Fruit fly (Drosophila melanogaster) whole organism, embryonic: ENCODE results near the gene CG14982.
A peak's percentile ranks its signal among the peaks of the same experiment; 100 is the strongest.

Source experiments
- Ada2b ChIP-seq: fragments of 200-800 bp; sonication (Bioruptor generic); IDR thresholded peaks from 2 replicates; pipeline ENCODE4 v1.3.6; 2022; ENCODE audit warnings: missing biosample characterization, missing genetic modification characterization
- Aef1 ChIP-seq: fragments of 200-800 bp; sonication (Bioruptor generic); IDR thresholded peaks from 3 replicates; pipeline ENCODE4 v1.3.6; 2022; ENCODE audit warnings: missing biosample characterization, missing genetic modification characterization
- Antp ChIP-seq: fragments of 200-800 bp; sonication (Bioruptor generic); optimal IDR thresholded peaks from 3 replicates; lab custom pipeline; 2016; ENCODE audit warnings: missing biosample characterization, missing genetic modification characterization
- Atf3 ChIP-seq: fragments of 200-800 bp; sonication (Bioruptor generic); optimal IDR thresholded peaks from 3 replicates; lab custom pipeline; 2016; ENCODE audit warnings: missing biosample characterization, missing genetic modification characterization
- B-H2 ChIP-seq: fragments of 200-800 bp; sonication (Bioruptor generic); optimal IDR thresholded peaks from 2 replicates; lab custom pipeline; 2018; ENCODE audit warnings: missing biosample characterization, mild to moderate bottlenecking, missing genetic modification characterization
- CG10267 ChIP-seq: fragments of 200-800 bp; sonication (Bioruptor generic); optimal IDR thresholded peaks from 2 replicates; lab custom pipeline; 2018; ENCODE audit warnings: missing biosample characterization, mild to moderate bottlenecking, missing genetic modification characterization, moderate library complexity
- CG11695 ChIP-seq: fragments of 200-800 bp; sonication (Bioruptor generic); IDR thresholded peaks from 3 replicates; pipeline ENCODE4 v1.3.6; 2022; ENCODE audit warnings: missing biosample characterization, missing genetic modification characterization
- CG11723 ChIP-seq: fragments of 200-800 bp; sonication (Bioruptor generic); optimal IDR thresholded peaks from 2 replicates; lab custom pipeline; 2017; ENCODE audit warnings: missing biosample characterization, mild to moderate bottlenecking, missing genetic modification characterization
- CG12769 ChIP-seq: fragments of 200-800 bp; sonication (Bioruptor generic); optimal IDR thresholded peaks from 2 replicates; lab custom pipeline; 2019; ENCODE audit warnings: missing biosample characterization, mild to moderate bottlenecking, missing genetic modification characterization, moderate library complexity
- CG13123 ChIP-seq: fragments of 200-800 bp; sonication (Bioruptor generic); optimal IDR thresholded peaks from 2 replicates; lab custom pipeline; 2016; ENCODE audit warnings: missing biosample characterization, missing genetic modification characterization
- CG13296 ChIP-seq: fragments of 200-800 bp; sonication (Bioruptor generic); optimal IDR thresholded peaks from 3 replicates; lab custom pipeline; 2018; ENCODE audit warnings: missing biosample characterization, mild to moderate bottlenecking, missing genetic modification characterization
- CG14050 ChIP-seq: fragments of 200-800 bp; sonication (Bioruptor generic); IDR thresholded peaks from 3 replicates; pipeline ENCODE4 v1.3.6; 2022; ENCODE audit warnings: missing biosample characterization, missing genetic modification characterization
- CG15269 ChIP-seq: fragments of 200-800 bp; sonication (Bioruptor generic); optimal IDR thresholded peaks from 2 replicates; lab custom pipeline; 2018; ENCODE audit warnings: missing biosample characterization, mild to moderate bottlenecking, missing genetic modification characterization, moderate library complexity
- CG16813 ChIP-seq: fragments of 200-800 bp; sonication (Bioruptor generic); IDR thresholded peaks from 3 replicates; pipeline ENCODE4 v1.3.6; 2022; ENCODE audit warnings: missing biosample characterization, missing genetic modification characterization; ENCODE audit not compliant: partially characterized antibody
- CG18619 ChIP-seq: fragments of 200-800 bp; sonication (Bioruptor generic); optimal IDR thresholded peaks from 3 replicates; lab custom pipeline; 2017; ENCODE audit warnings: missing biosample characterization, mild to moderate bottlenecking, missing genetic modification characterization
- CG18764 ChIP-seq: fragments of 200-800 bp; sonication (Bioruptor generic); optimal IDR thresholded peaks from 3 replicates; lab custom pipeline; 2016; ENCODE audit warnings: missing biosample characterization, missing genetic modification characterization
- CG34376 ChIP-seq: fragments of 200-800 bp; sonication (Bioruptor generic); optimal IDR thresholded peaks from 2 replicates; lab custom pipeline; 2018; ENCODE audit warnings: missing biosample characterization, mild to moderate bottlenecking, missing genetic modification characterization
- CG43689 ChIP-seq: fragments of 200-800 bp; sonication (Bioruptor generic); IDR thresholded peaks from 2 replicates; pipeline ENCODE4 v1.3.6; 2022; ENCODE audit warnings: missing biosample characterization, missing genetic modification characterization
- CG5245 ChIP-seq: fragments of 200-800 bp; sonication (Bioruptor generic); optimal IDR thresholded peaks from 3 replicates; lab custom pipeline; 2016; ENCODE audit warnings: missing biosample characterization, missing genetic modification characterization
- CG6272 ChIP-seq: fragments of 200-800 bp; sonication (Bioruptor generic); IDR thresholded peaks from 2 replicates; pipeline ENCODE4 v1.3.6; 2022; ENCODE audit warnings: missing biosample characterization, missing genetic modification characterization
- CG6765 ChIP-seq: fragments of 200-800 bp; sonication (Bioruptor generic); optimal IDR thresholded peaks from 3 replicates; lab custom pipeline; 2017; ENCODE audit warnings: missing biosample characterization, mild to moderate bottlenecking, missing genetic modification characterization
- CG7928 ChIP-seq: fragments of 200-800 bp; sonication (Bioruptor generic); optimal IDR thresholded peaks from 2 replicates; lab custom pipeline; 2017; ENCODE audit warnings: missing biosample characterization, mild to moderate bottlenecking, missing genetic modification characterization
- CG8388 ChIP-seq: fragments of 200-800 bp; sonication (Bioruptor generic); optimal IDR thresholded peaks from 2 replicates; lab custom pipeline; 2019; ENCODE audit warnings: missing biosample characterization, mild to moderate bottlenecking, missing genetic modification characterization, moderate library complexity
- CG9817 ChIP-seq: fragments of 200-800 bp; sonication (Bioruptor generic); optimal IDR thresholded peaks from 2 replicates; lab custom pipeline; 2018; ENCODE audit warnings: missing biosample characterization, mild to moderate bottlenecking, missing genetic modification characterization, moderate library complexity
- CG9932 ChIP-seq: fragments of 200-800 bp; sonication (Bioruptor generic); IDR thresholded peaks from 2 replicates; pipeline ENCODE4 v1.3.6; 2022; ENCODE audit warnings: missing biosample characterization, missing genetic modification characterization
- CHES-1-like ChIP-seq: fragments of 200-800 bp; sonication (Bioruptor generic); optimal IDR thresholded peaks from 2 replicates; lab custom pipeline; 2016; ENCODE audit warnings: missing biosample characterization, missing genetic modification characterization
- D ChIP-seq, 2 experiments: fragments of 200-800 bp in 1 of 2; fragments of >200 bp in 1 of 2; sonication (Bioruptor generic) in 1 of 2; optimal IDR thresholded peaks; 2 replicates in 1 of 2; 3 replicates in 1 of 2; lab custom pipeline; 2017; ENCODE audit warnings: mild to moderate bottlenecking in 1 of 2, missing biosample characterization in 1 of 2, missing genetic modification characterization in 1 of 2, missing genetic modification reagents in 1 of 2
- Dip3 ChIP-seq: fragments of 200-800 bp; sonication (Bioruptor generic); optimal IDR thresholded peaks from 3 replicates; lab custom pipeline; 2016; ENCODE audit warnings: missing biosample characterization, missing genetic modification characterization
- Drgx ChIP-seq: fragments of 200-800 bp; sonication (Bioruptor generic); IDR thresholded peaks from 2 replicates; pipeline ENCODE4 v1.3.6; 2022; ENCODE audit warnings: missing biosample characterization, missing genetic modification characterization
- Eip74EF ChIP-seq, 2 experiments: fragments of 200-800 bp in 1 of 2; fragments of >200 bp in 1 of 2; sonication (Bioruptor generic) in 1 of 2; optimal IDR thresholded peaks; 2 replicates each; lab custom pipeline; 2017 to 2019; ENCODE audit warnings: missing biosample characterization in 2 of 2, missing genetic modification characterization in 2 of 2, mild to moderate bottlenecking in 1 of 2, moderate library complexity in 1 of 2
- HLH3B ChIP-seq: fragments of 200-800 bp; sonication (Bioruptor generic); IDR thresholded peaks from 2 replicates; pipeline ENCODE4 v1.3.6; 2022; ENCODE audit warnings: missing biosample characterization, missing genetic modification characterization
- Lim3 ChIP-seq: fragments of 200-800 bp; sonication (Bioruptor generic); IDR thresholded peaks from 2 replicates; pipeline ENCODE4 v1.3.6; 2022; ENCODE audit warnings: missing biosample characterization, missing genetic modification characterization
- MBD-R2 ChIP-seq: fragments of 200-800 bp; sonication (Bioruptor generic); IDR thresholded peaks from 2 replicates; pipeline ENCODE4 v1.3.6; 2022; ENCODE audit warnings: missing biosample characterization, missing genetic modification characterization
- Max ChIP-seq: fragments of 200-800 bp; sonication (Bioruptor generic); optimal IDR thresholded peaks from 2 replicates; lab custom pipeline; 2016; ENCODE audit warnings: missing biosample characterization, mild to moderate bottlenecking, missing genetic modification characterization
- Optix ChIP-seq: fragments of 200-800 bp; sonication (Bioruptor generic); IDR thresholded peaks from 3 replicates; pipeline ENCODE4 v1.3.6; 2022; ENCODE audit warnings: missing biosample characterization, missing genetic modification characterization
- Sry-δ ChIP-seq: fragments of 200-800 bp; sonication (Bioruptor generic); optimal IDR thresholded peaks from 2 replicates; lab custom pipeline; 2016; ENCODE audit warnings: missing biosample characterization, missing genetic modification characterization
- YL-1 ChIP-seq: fragments of 200-800 bp; sonication (Bioruptor generic); optimal IDR thresholded peaks from 3 replicates; lab custom pipeline; 2017; ENCODE audit warnings: missing biosample characterization, mild to moderate bottlenecking, missing genetic modification characterization
- ap ChIP-seq: fragments of 200-800 bp; sonication (Bioruptor generic); IDR thresholded peaks from 2 replicates; pipeline ENCODE4 v1.3.6; 2022; ENCODE audit warnings: missing biosample characterization, missing genetic modification characterization
- bsh ChIP-seq, 2 experiments: fragments of 200-800 bp; sonication (Bioruptor generic); optimal IDR thresholded peaks; 2 replicates each; lab custom pipeline; 2017 to 2018; ENCODE audit warnings: mild to moderate bottlenecking in 2 of 2, missing biosample characterization in 2 of 2, missing genetic modification characterization in 2 of 2, moderate library complexity in 1 of 2
- chif ChIP-seq, 2 experiments: fragments of 200-800 bp; sonication (Bioruptor generic); optimal IDR thresholded peaks; 3 replicates each; lab custom pipeline; 2016; ENCODE audit warnings: missing biosample characterization in 2 of 2, missing genetic modification characterization in 2 of 2
- gcm ChIP-seq: fragments of 200-800 bp; sonication (Bioruptor generic); optimal IDR thresholded peaks from 2 replicates; lab custom pipeline; 2019; ENCODE audit warnings: missing biosample characterization, mild to moderate bottlenecking, missing genetic modification characterization, moderate library complexity
- gem ChIP-seq: fragments of 200-800 bp; sonication (Bioruptor generic); optimal IDR thresholded peaks from 2 replicates; lab custom pipeline; 2019; ENCODE audit warnings: missing biosample characterization, mild to moderate bottlenecking, missing genetic modification characterization, moderate library complexity
- jing ChIP-seq: fragments of 200-800 bp; sonication (Bioruptor generic); optimal IDR thresholded peaks from 2 replicates; lab custom pipeline; 2018; ENCODE audit warnings: missing biosample characterization, mild to moderate bottlenecking, missing genetic modification characterization
- lmd ChIP-seq: fragments of 200-800 bp; sonication (Bioruptor generic); IDR thresholded peaks from 2 replicates; pipeline ENCODE4 v1.3.6; 2022; ENCODE audit warnings: missing biosample characterization, missing genetic modification characterization
- sc ChIP-seq, 3 experiments: fragments of >200 bp in 2 of 3; fragments of 200-800 bp in 1 of 3; sonication (Bioruptor generic) in 1 of 3; optimal IDR thresholded peaks; 2 replicates in 2 of 3; 3 replicates in 1 of 3; lab custom pipeline; 2017; ENCODE audit warnings: mild to moderate bottlenecking in 1 of 3, missing biosample characterization in 1 of 3, missing genetic modification characterization in 1 of 3, missing genetic modification reagents in 1 of 3
- sd ChIP-seq: fragments of 200-800 bp; sonication (Bioruptor generic); optimal IDR thresholded peaks from 3 replicates; lab custom pipeline; 2018; ENCODE audit warnings: missing biosample characterization, mild to moderate bottlenecking, missing genetic modification characterization, moderate library complexity
- twi ChIP-seq: fragments of 200-800 bp; optimal IDR thresholded peaks from 2 replicates; lab custom pipeline; 2019; ENCODE audit warnings: missing biosample characterization, mild to moderate bottlenecking, missing genetic modification characterization, moderate library complexity
- zfh2 ChIP-seq: fragments of 200-800 bp; sonication (Bioruptor generic); optimal IDR thresholded peaks from 2 replicates; lab custom pipeline; 2016; ENCODE audit warnings: missing biosample characterization, missing genetic modification characterization

CG14982 gene

dm6 chr3L:3935567-3936207 is 6.8 kb upstream of the CG14982 start, which contains the start of gene Eip63F-1 (continued):
- peak; percentile 36 for TF ChIP-seq sd (tag; lab: Kevin White, UChicago)
- TF ChIP-seq B-H2 = peak; percentile 34
- peak; percentile 40; the same call in 2 of the 3 replicates for TF ChIP-seq CG11695 (GFP tag; lab: Robert Waterston, UW)
- TF ChIP-seq Atf3 = no peak
- peak; percentile 38; the same call in 1 of the 3 replicates for TF ChIP-seq Aef1
- TF ChIP-seq zfh2 (GFP tag; lab: Kevin White, UChicago) = peak; percentile 0
- peak; percentile 54 for TF ChIP-seq CG5245
- peak; percentile 5 for TF ChIP-seq Sry-δ
- peak; percentile 35; the same call in 1 of the 2 replicates for TF ChIP-seq Ada2b (GFP tag; lab: Robert Waterston, UW)
- peak; percentile 9 for TF ChIP-seq CHES-1-like
- no peak for TF ChIP-seq CG16813 (GFP tag; lab: Robert Waterston, UW)
- peak; percentile 56 for TF ChIP-seq HLH3B
- peak; percentile 72 for TF ChIP-seq lmd (GFP tag; lab: Robert Waterston, UW)
- no peak for TF ChIP-seq ap (GFP tag; lab: Robert Waterston, UW)
- TF ChIP-seq CG6765 (GFP tag; lab: Kevin White, UChicago) = peak; percentile 50
- peak; percentile 79 for TF ChIP-seq CG15269 (tag; lab: Kevin White, UChicago)
- TF ChIP-seq CG10267 (tag; lab: Kevin White, UChicago) = peak; percentile 54
- TF ChIP-seq twi = peak; percentile 30
- peak; percentile 48 for TF ChIP-seq CG12769 (tag; lab: Kevin White, UChicago)
- no peak for TF ChIP-seq CG7928 (GFP tag; lab: Kevin White, UChicago)
- TF ChIP-seq CG11723 = no peak
- no peak for TF ChIP-seq Dip3 (GFP tag; lab: Kevin White, UChicago)
- TF ChIP-seq CG14050 (GFP tag; lab: Robert Waterston, UW) = peak; percentile 54; the same call in 2 of the 3 replicates
- TF ChIP-seq CG9932 (GFP tag; lab: Robert Waterston, UW) = peak; percentile 61
- peak; percentile 50 for TF ChIP-seq CG9817
- TF ChIP-seq Lim3 (GFP tag; lab: Robert Waterston, UW) = 0 out of 2 replicates have a peak, but pooled peaks have one; percentile 18
- no peak for TF ChIP-seq YL-1
- peak; percentile 11 for TF ChIP-seq Max (GFP tag; lab: Kevin White, UChicago)
- TF ChIP-seq jing (GFP tag; lab: Kevin White, UChicago) = peak; percentile 28
- peak; percentile 55 for TF ChIP-seq CG18764 (GFP tag; lab: Kevin White, UChicago)
- TF ChIP-seq Drgx (GFP tag; lab: Robert Waterston, UW) = peak; percentile 48; the same call in 1 of the 2 replicates
- no peak for TF ChIP-seq Antp (GFP tag; lab: Kevin White, UChicago)
- TF ChIP-seq sc (optimal IDR thresholded peaks at IDR 0.05; lab: Kevin White, UChicago) = no peak
- peak; percentile 2 for TF ChIP-seq sc (GFP tag; optimal IDR thresholded peaks at IDR 0.05; lab: Kevin White, UChicago)
- no peak for TF ChIP-seq chif (GFP tag; optimal IDR thresholded peaks at IDR 0.05; lab: Kevin White, UChicago)
- no peak for TF ChIP-seq Optix (GFP tag; lab: Robert Waterston, UW)
- peak in 1 of 2 experiments; percentile 63 for TF ChIP-seq bsh (GFP tag; optimal IDR thresholded peaks at IDR 0.05; lab: Kevin White, UChicago)
- peak; percentile 44 for TF ChIP-seq gcm (GFP tag; lab: Kevin White, UChicago)
- TF ChIP-seq CG43689 (GFP tag; lab: Robert Waterston, UW) = no peak
- TF ChIP-seq CG6272 (GFP tag; lab: Robert Waterston, UW) = no peak
- no peak for TF ChIP-seq Eip74EF (GFP tag; optimal IDR thresholded peaks at IDR 0.05; lab: Kevin White, UChicago)
- no peak for TF ChIP-seq D (optimal IDR thresholded peaks at IDR 0.05; lab: Kevin White, UChicago)
- TF ChIP-seq D (GFP tag; optimal IDR thresholded peaks at IDR 0.05; lab: Kevin White, UChicago) = peak; percentile 52
- peak; percentile 82 for TF ChIP-seq gem (tag; lab: Kevin White, UChicago)
- TF ChIP-seq MBD-R2 (GFP tag; lab: Robert Waterston, UW) = no peak
- peak; percentile 22 for TF ChIP-seq CG34376 (GFP tag; lab: Kevin White, UChicago)
- TF ChIP-seq CG8388 (GFP tag; lab: Kevin White, UChicago) = peak; percentile 45
- TF ChIP-seq CG13123 (GFP tag; lab: Kevin White, UChicago) = peak; percentile 4
- peak; percentile 62 for TF ChIP-seq CG18619 (GFP tag; lab: Kevin White, UChicago)
- TF ChIP-seq CG13296 (GFP tag; lab: Kevin White, UChicago) = peak; percentile 70
